Worm (Caenorhabditis elegans) whole organism, L2 larva: Measurements from ENCODE around the gene R13A1.3.
"Not testable (repeated sequence)": the region's sequence is repeated elsewhere in the genome, so short reads cannot be mapped to it uniquely, and the experiment has no call there.

Experiments
- ama-1 ChIP-seq: fragments of 150-350 bp; optimal IDR thresholded peaks from 2 replicates; lab custom pipeline; 2018; ENCODE audit warnings: inconsistent platforms
- blmp-1 ChIP-seq: sonication (generic microtip); optimal IDR thresholded peaks from 2 replicates; lab custom pipeline; 2017; ENCODE audit warnings: missing genetic modification characterization, mild to moderate bottlenecking, missing compliant biosample characterization, antibody characterized with exemption, moderate library complexity; ENCODE audit not compliant: insufficient read depth
- crh-2 ChIP-seq: sonication (generic microtip); optimal IDR thresholded peaks from 2 replicates; lab custom pipeline; 2017; ENCODE audit warnings: missing biosample characterization, missing genetic modification characterization
- elt-1 ChIP-seq: fragments of 150-350 bp; optimal IDR thresholded peaks from 2 replicates; lab custom pipeline; 2014; ENCODE audit warnings: missing biosample characterization, missing genetic modification characterization
- elt-3 ChIP-seq: sonication (generic microtip); optimal IDR thresholded peaks from 2 replicates; lab custom pipeline; 2017; ENCODE audit warnings: missing biosample characterization, missing genetic modification characterization
- lin-13 ChIP-seq: fragments of 150-350 bp; optimal IDR thresholded peaks from 2 replicates; lab custom pipeline; 2014; ENCODE audit warnings: missing biosample characterization, missing genetic modification reagents, missing genetic modification characterization
- lin-39 ChIP-seq: fragments of 150-350 bp; optimal IDR thresholded peaks from 2 replicates; lab custom pipeline; 2014; ENCODE audit warnings: missing biosample characterization, missing genetic modification reagents, missing genetic modification characterization
- lsy-2 ChIP-seq, 2 experiments: fragments of 150-350 bp in 1 of 2; sonication (generic microtip) in 1 of 2; optimal IDR thresholded peaks; 2 replicates each; lab custom pipeline; 2014 to 2017; ENCODE audit warnings: missing biosample characterization in 2 of 2, missing genetic modification characterization in 2 of 2
- nhr-11 ChIP-seq: fragments of 150-350 bp; optimal IDR thresholded peaks from 2 replicates; lab custom pipeline; 2014; ENCODE audit warnings: missing biosample characterization, missing genetic modification characterization
- nhr-23 ChIP-seq: fragments of 150-350 bp; optimal IDR thresholded peaks from 2 replicates; lab custom pipeline; 2014; ENCODE audit warnings: missing biosample characterization, missing genetic modification reagents, missing genetic modification characterization
- unc-62 ChIP-seq: fragments of 150-350 bp; optimal IDR thresholded peaks from 2 replicates; lab custom pipeline; 2014; ENCODE audit warnings: missing biosample characterization, missing genetic modification reagents, missing genetic modification characterization
- ztf-11 ChIP-seq: sonication (generic microtip); optimal IDR thresholded peaks from 2 replicates; lab custom pipeline; 2017; ENCODE audit warnings: missing biosample characterization, missing genetic modification characterization

DNA sequence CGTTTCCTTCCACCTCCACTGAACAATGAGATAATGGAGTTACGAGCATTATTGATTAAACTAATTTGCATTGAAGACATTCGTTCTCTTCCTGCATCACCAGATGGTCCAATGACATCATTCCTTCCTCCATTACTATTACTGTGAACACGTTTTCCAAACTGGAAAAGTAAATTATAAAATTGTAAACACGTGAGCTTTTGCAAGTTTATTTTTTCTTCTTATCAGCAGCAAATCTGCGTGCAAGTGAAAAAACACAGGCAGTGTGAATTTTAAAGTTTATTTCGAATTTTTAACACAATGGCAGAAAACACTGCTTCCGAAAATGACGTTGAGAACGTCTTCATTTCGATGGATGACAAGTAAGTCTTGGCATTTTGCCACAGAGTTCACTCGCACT lies 43.4 kb downstream of the R13A1.3 start, which contains the start of gene D2024.1:
- not testable (repeated sequence) for TF ChIP-seq ztf-11; ama-1; elt-3 (tag; lab: Kevin White, UChicago); nhr-11 (tag; lab: Kevin White, UChicago); nhr-23 (tag; lab: Kevin White, UChicago); lin-13 (GFP tag; lab: Kevin White, UChicago); elt-1; lsy-2 (tag; optimal IDR thresholded peaks at IDR 0.05; lab: Kevin White, UChicago); unc-62; crh-2; lin-39 (tag; lab: Kevin White, UChicago); blmp-1 (tag; lab: Kevin White, UChicago)
